Worm (Caenorhabditis elegans) whole organism, L3 larva: Measurements from ENCODE around the gene heri-1.
A peak's percentile ranks its signal among the peaks of the same experiment; 100 is the strongest.

ENCODE experiments used
- ZK546.5 ChIP-seq: sonication (generic microtip); optimal IDR thresholded peaks from 2 replicates; lab custom pipeline; 2017; ENCODE audit warnings: missing biosample characterization, missing genetic modification characterization
- aly-2 ChIP-seq: fragments of 150-350 bp; optimal IDR thresholded peaks from 2 replicates; lab custom pipeline; 2014; ENCODE audit warnings: missing biosample characterization, missing genetic modification characterization
- ama-1 ChIP-seq: fragments of 150-350 bp; optimal IDR thresholded peaks from 2 replicates; lab custom pipeline; 2018
- ceh-82 ChIP-seq: fragments of 150-350 bp; optimal IDR thresholded peaks from 2 replicates; lab custom pipeline; 2014; ENCODE audit warnings: missing biosample characterization, missing genetic modification characterization
- daf-12 ChIP-seq: fragments of 150-350 bp; optimal IDR thresholded peaks from 2 replicates; lab custom pipeline; 2014; ENCODE audit warnings: missing biosample characterization, missing genetic modification reagents, missing genetic modification characterization
- egl-5 ChIP-seq: fragments of 150-350 bp; optimal IDR thresholded peaks from 2 replicates; lab custom pipeline; 2017; ENCODE audit warnings: missing biosample characterization, missing genetic modification reagents, missing genetic modification characterization, inconsistent platforms
- elt-1 ChIP-seq: fragments of 150-350 bp; optimal IDR thresholded peaks from 2 replicates; lab custom pipeline; 2014; ENCODE audit warnings: missing biosample characterization, missing genetic modification characterization
- elt-2 ChIP-seq: sonication (generic microtip); optimal IDR thresholded peaks from 2 replicates; lab custom pipeline; 2016; ENCODE audit warnings: missing genetic modification reagents, mild to moderate bottlenecking, missing genetic modification characterization, missing compliant biosample characterization
- fkh-2 ChIP-seq: fragments of 150-350 bp; optimal IDR thresholded peaks from 2 replicates; lab custom pipeline; 2014; ENCODE audit warnings: missing biosample characterization, missing genetic modification reagents, missing genetic modification characterization
- fos-1 ChIP-seq: fragments of 150-350 bp; optimal IDR thresholded peaks from 2 replicates; lab custom pipeline; 2014; ENCODE audit warnings: missing biosample characterization, missing genetic modification characterization
- jun-1 ChIP-seq: fragments of 150-350 bp; optimal IDR thresholded peaks from 2 replicates; lab custom pipeline; 2014; ENCODE audit warnings: missing biosample characterization, missing genetic modification reagents, missing genetic modification characterization
- lin-15B ChIP-seq: fragments of 150-350 bp; optimal IDR thresholded peaks from 2 replicates; lab custom pipeline; 2014; ENCODE audit warnings: missing biosample characterization, missing genetic modification characterization
- lin-39 ChIP-seq: fragments of 150-350 bp; optimal IDR thresholded peaks from 2 replicates; lab custom pipeline; 2018; ENCODE audit warnings: missing biosample characterization, missing genetic modification reagents, missing genetic modification characterization
- lsy-12 ChIP-seq: sonication (generic microtip); optimal IDR thresholded peaks from 2 replicates; lab custom pipeline; 2016; ENCODE audit warnings: mild to moderate bottlenecking, missing genetic modification characterization, missing compliant biosample characterization
- nfya-1 ChIP-seq: sonication (generic microtip); optimal IDR thresholded peaks from 2 replicates; lab custom pipeline; 2017; ENCODE audit warnings: missing genetic modification characterization, mild to moderate bottlenecking, missing compliant biosample characterization, antibody characterized with exemption, moderate library complexity; ENCODE audit not compliant: insufficient read depth
- nhr-12 ChIP-seq: fragments of 150-350 bp; optimal IDR thresholded peaks from 2 replicates; lab custom pipeline; 2014; ENCODE audit warnings: missing biosample characterization, missing genetic modification characterization
- nhr-23 ChIP-seq: fragments of 150-350 bp; optimal IDR thresholded peaks from 2 replicates; lab custom pipeline; 2014; ENCODE audit warnings: missing biosample characterization, missing genetic modification reagents, missing genetic modification characterization
- nhr-25 ChIP-seq: sonication (generic microtip); optimal IDR thresholded peaks from 2 replicates; lab custom pipeline; 2017; ENCODE audit warnings: missing biosample characterization, missing genetic modification characterization
- nhr-28 ChIP-seq: fragments of 150-350 bp; optimal IDR thresholded peaks from 2 replicates; lab custom pipeline; 2014; ENCODE audit warnings: missing biosample characterization, missing genetic modification characterization
- nhr-43 ChIP-seq: sonication (generic microtip); optimal IDR thresholded peaks from 2 replicates; lab custom pipeline; 2016; ENCODE audit warnings: mild to moderate bottlenecking, missing genetic modification characterization, missing compliant biosample characterization; ENCODE audit not compliant: poor library complexity, severe bottlenecking
- nhr-67 ChIP-seq: fragments of 150-350 bp; optimal IDR thresholded peaks from 2 replicates; lab custom pipeline; 2014; ENCODE audit warnings: missing biosample characterization, missing genetic modification characterization
- nhr-76 ChIP-seq: fragments of 150-350 bp; sonication (generic microtip); optimal IDR thresholded peaks from 5 replicates; lab custom pipeline; 2014; ENCODE audit warnings: missing biosample characterization, missing genetic modification characterization
- nhr-77 ChIP-seq: fragments of 150-350 bp; optimal IDR thresholded peaks from 2 replicates; lab custom pipeline; 2014; ENCODE audit warnings: missing biosample characterization, missing genetic modification characterization
- pha-4 ChIP-seq: fragments of 150-350 bp; optimal IDR thresholded peaks from 2 replicates; lab custom pipeline; 2014; ENCODE audit warnings: missing biosample characterization, missing genetic modification reagents, missing genetic modification characterization
- pqm-1 ChIP-seq: fragments of 150-350 bp; optimal IDR thresholded peaks from 2 replicates; lab custom pipeline; 2017; ENCODE audit warnings: missing biosample characterization, missing genetic modification characterization, inconsistent platforms
- skn-1 ChIP-seq: fragments of 150-350 bp; optimal IDR thresholded peaks from 2 replicates; lab custom pipeline; 2014; ENCODE audit warnings: missing biosample characterization, missing genetic modification characterization
- snpc-4 ChIP-seq: fragments of 150-350 bp; optimal IDR thresholded peaks from 2 replicates; lab custom pipeline; 2014; ENCODE audit warnings: missing biosample characterization, missing genetic modification characterization
- tbx-2 ChIP-seq: sonication (generic microtip); optimal IDR thresholded peaks from 2 replicates; lab custom pipeline; 2016; ENCODE audit warnings: mild to moderate bottlenecking, missing genetic modification characterization, missing compliant biosample characterization
- unc-39 ChIP-seq: sonication (generic microtip); optimal IDR thresholded peaks from 4 replicates; lab custom pipeline; 2017; ENCODE audit warnings: missing biosample characterization, missing genetic modification characterization
- unc-62 ChIP-seq: fragments of 150-350 bp; sonication (generic microtip); optimal IDR thresholded peaks from 4 replicates; lab custom pipeline; 2014; ENCODE audit warnings: missing biosample characterization, missing genetic modification reagents, missing genetic modification characterization
- zag-1 ChIP-seq: fragments of 150-350 bp; optimal IDR thresholded peaks from 2 replicates; lab custom pipeline; 2014; ENCODE audit warnings: missing biosample characterization, missing genetic modification characterization
- ztf-11 ChIP-seq: fragments of 150-350 bp; optimal IDR thresholded peaks from 2 replicates; lab custom pipeline; 2014; ENCODE audit warnings: missing biosample characterization, missing genetic modification characterization

The heri-1 gene

DNA sequence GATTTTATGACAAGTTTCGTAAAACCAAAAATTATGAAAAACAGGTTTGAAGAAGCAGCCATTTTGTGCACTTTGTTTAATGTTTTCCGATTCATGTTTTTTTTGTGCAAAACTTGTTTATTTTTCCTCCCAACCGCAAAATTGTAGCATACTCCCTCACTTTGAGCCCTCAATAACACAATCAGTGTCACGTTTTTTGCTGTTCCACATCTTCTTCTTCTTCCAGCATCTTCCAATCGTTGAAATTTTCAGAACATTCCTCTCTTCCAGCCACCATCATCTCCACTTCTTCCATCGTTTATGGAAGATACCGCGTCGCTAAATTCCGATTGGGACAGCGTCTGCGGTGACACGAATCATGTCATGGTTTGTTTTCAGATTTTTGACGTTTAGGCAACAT, 19.6 kb upstream of the heri-1 start, which contains the start of gene abts-3:
Gene abts-3 (plus strand): TSS at position 301 of the 400 bp plus-strand sequence.
- no peak for TF ChIP-seq ama-1 (lab: Kevin White, UChicago)
- no peak for TF ChIP-seq nhr-67 (tag; lab: Kevin White, UChicago)
- TF ChIP-seq nhr-12: no peak
- no peak for TF ChIP-seq pqm-1 (tag; lab: Kevin White, UChicago)
- no peak for TF ChIP-seq nhr-25 (tag; lab: Kevin White, UChicago)
- no peak for TF ChIP-seq snpc-4 (tag; lab: Kevin White, UChicago)
- TF ChIP-seq skn-1: no peak
- TF ChIP-seq fos-1: no peak
- TF ChIP-seq egl-5: no peak
- no peak for TF ChIP-seq elt-1
- TF ChIP-seq nhr-23 (tag; lab: Kevin White, UChicago): no peak
- TF ChIP-seq, all 47 proteins: peak for 0

DNA sequence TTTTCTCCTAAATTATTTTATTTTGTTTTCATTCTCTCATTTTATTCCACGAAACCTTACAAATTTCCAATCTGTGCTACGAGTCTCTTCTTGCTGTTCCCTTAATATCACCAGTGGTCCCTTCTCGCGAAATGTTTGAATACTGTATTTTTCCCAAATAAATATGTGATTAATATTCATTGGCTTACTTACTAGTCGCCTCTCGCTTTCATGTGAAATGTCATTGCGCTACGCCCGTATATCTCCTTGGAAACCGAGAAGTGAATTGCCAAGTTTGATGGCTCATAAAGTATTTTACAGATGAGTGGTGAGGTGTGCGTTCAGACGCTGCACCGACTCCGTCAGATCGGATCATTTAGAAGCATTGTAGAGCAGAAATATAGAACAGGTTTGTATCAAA, 12.3 kb upstream of the heri-1 start, which contains the start of gene rars-2:
Gene rars-2 (plus strand): TSS at position 301 of the 400 bp plus-strand sequence.
- no peak for TF ChIP-seq nhr-28 (tag; lab: Kevin White, UChicago)
- TF ChIP-seq nhr-43 (tag; lab: Kevin White, UChicago): peak; percentile 11

DNA sequence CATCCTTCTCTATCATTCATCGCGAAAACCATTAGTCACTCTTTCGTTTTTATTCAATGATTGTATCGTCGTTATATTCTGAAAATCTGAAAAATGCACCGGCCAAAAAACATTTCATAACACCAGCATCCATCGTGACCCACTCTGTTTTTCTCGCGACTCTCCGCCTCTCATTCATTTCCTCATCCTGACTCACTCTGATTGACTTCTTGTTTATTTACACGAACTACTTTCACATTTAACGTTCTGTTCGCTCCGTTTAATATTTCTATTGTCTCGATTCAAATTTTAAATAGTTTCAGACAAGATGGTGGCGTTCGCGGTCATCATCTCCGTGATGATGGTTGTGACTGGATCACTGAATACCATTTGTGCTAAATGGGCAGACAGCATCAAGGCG, 10.5 kb upstream of the heri-1 start, which contains the start of gene C29H12.2:
Gene C29H12.2 (plus strand): TSS at position 297 of the 400 bp plus-strand sequence.
- TF ChIP-seq ztf-11 (tag; lab: Kevin White, UChicago) (no peak), nhr-67 (tag; lab: Kevin White, UChicago) (no peak), lsy-12 (no peak), pha-4 (tag; lab: Kevin White, UChicago) (peak; percentile 29), elt-1 (no peak), snpc-4 (tag; lab: Kevin White, UChicago) (no peak), daf-12 (tag; lab: Kevin White, UChicago) (no peak)

DNA sequence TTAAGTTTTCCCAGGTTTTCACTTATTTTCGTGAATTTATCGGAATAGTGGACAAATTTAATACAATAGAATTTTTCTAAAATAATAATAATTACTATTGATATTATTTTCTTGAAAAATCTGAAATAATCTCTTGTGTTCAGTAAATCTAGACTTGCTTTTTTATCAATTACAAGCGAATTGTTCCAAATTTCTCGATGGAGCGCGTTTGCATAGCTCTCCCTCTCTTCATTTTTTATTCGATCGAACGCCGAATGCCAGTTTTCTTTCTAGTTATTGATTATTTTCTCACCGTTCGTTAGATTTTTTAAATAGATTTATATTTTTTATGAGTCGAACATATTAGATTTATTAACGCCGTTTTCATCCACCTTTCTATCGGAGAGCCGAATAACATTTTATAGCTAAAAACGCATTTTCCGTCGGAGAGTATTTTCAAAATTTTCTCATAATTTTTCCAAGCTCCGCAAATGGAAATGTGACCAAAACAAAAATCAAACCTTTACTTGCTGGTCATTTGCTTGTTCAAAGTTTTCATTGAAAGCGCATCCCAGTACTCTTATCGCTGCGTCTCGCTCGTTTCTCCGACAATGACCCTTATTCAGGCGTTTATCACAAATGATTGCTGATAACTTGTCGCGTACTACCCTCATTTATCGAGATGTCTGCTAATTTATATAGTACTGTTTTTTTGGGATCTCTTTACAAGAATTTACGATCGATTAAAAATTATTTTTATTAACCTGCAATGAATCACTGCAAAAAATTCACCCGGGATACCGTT, 9.8 kb upstream of the heri-1 start:
- TF ChIP-seq nfya-1 (peak; percentile 4), fkh-2 (tag; lab: Kevin White, UChicago) (no peak), unc-39 (tag; lab: Kevin White, UChicago) (no peak), lin-15B (peak; percentile 14), nhr-77 (no peak), pqm-1 (tag; lab: Kevin White, UChicago) (peak; percentile 66), tbx-2 (tag; lab: Kevin White, UChicago) (no peak), snpc-4 (tag; lab: Kevin White, UChicago) (peak; percentile 40), pha-4 (tag; lab: Kevin White, UChicago) (peak; percentile 50), nhr-67 (tag; lab: Kevin White, UChicago) (no peak), nhr-23 (tag; lab: Kevin White, UChicago) (no peak), elt-2 (tag; lab: Kevin White, UChicago) (peak; percentile 74), elt-1 (no peak)

DNA sequence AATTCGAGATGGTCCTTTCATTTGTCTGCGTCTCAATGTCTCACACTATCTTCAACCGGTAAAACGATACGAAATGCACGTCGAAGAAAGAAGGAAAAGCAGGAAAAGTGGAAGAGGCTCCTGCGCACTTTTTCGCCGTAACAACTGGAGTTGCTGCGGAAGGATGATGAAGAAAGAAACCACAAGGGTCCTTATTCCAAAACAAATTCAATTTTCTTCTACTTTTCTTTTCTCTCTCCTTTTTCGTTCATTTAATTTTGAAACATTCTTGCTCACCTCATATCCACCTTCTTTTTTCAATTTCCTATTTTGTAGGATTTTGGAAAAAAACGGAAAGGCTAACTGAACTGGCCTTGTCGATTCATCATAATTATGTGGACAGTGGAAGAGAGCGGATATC, 7.6 kb upstream of the heri-1 start:
- TF ChIP-seq ceh-82 (tag; lab: Kevin White, UChicago) (no peak), nhr-43 (tag; lab: Kevin White, UChicago) (no peak), zag-1 (tag; lab: Kevin White, UChicago) (no peak), elt-2 (tag; lab: Kevin White, UChicago) (no peak), lin-39 (tag; lab: Kevin White, UChicago) (no peak), nhr-12 (no peak), lsy-12 (no peak), jun-1 (tag; lab: Kevin White, UChicago) (no peak), fkh-2 (tag; lab: Kevin White, UChicago) (no peak), pha-4 (tag; lab: Kevin White, UChicago) (no peak), nhr-77 (no peak), nhr-76 (tag; lab: Kevin White, UChicago) (no peak), unc-39 (tag; lab: Kevin White, UChicago) (no peak), lin-15B (no peak)

DNA sequence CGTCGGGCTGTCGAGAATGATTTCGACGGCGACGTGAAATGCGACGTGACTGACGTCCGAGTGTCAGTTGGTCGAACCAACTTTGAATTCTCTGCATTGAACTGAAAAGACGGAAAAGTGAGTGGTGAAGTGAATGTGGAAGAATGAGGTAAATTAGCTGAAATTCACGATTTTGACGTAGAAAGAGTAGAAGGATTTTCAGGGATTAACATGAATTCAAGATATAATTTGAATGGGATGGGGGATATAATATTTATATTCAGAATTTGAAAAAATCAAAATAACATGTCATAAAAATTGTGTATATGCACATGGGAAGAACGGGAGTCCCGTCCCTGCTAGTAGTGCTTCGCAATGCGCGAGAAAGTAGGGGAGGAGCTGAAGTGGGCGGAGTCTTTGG, 5.2 kb upstream of the heri-1 start, which contains the start of gene C29H12.6:
Gene C29H12.6 (minus strand): TSS at position 101 of the 400 bp plus-strand sequence.
- TF ChIP-seq ZK546.5 (no peak), ztf-11 (tag; lab: Kevin White, UChicago) (no peak), aly-2 (no peak), unc-62 (GFP tag; lab: Kevin White, UChicago) (no peak), pqm-1 (tag; lab: Kevin White, UChicago) (no peak), nhr-12 (no peak), lin-39 (tag; lab: Kevin White, UChicago) (no peak), lin-15B (no peak)
